Worm (Caenorhabditis elegans) whole organism, L1 larva: Measurements from ENCODE around the gene W03B1.5.

Source experiments
- C16A3.4 ChIP-seq: fragments of 150-350 bp; optimal IDR thresholded peaks from 2 replicates; lab custom pipeline; 2014; ENCODE audit warnings: missing biosample characterization, missing genetic modification characterization
- aha-1 ChIP-seq: fragments of 150-350 bp; optimal IDR thresholded peaks from 2 replicates; lab custom pipeline; 2014; ENCODE audit warnings: missing biosample characterization, missing genetic modification characterization
- aly-2 ChIP-seq: fragments of 150-350 bp; optimal IDR thresholded peaks from 2 replicates; lab custom pipeline; 2014; ENCODE audit warnings: missing biosample characterization, missing genetic modification characterization
- blmp-1 ChIP-seq: fragments of 150-350 bp; optimal IDR thresholded peaks from 2 replicates; lab custom pipeline; 2014; ENCODE audit warnings: missing biosample characterization, missing genetic modification characterization
- ceh-8 ChIP-seq: fragments of 200-800 bp; sonication (Bioruptor generic); optimal IDR thresholded peaks from 2 replicates; lab custom pipeline; 2018; ENCODE audit warnings: mild to moderate bottlenecking, missing genetic modification characterization, moderate library complexity, missing compliant biosample characterization
- ceh-90 ChIP-seq: sonication (generic microtip); optimal IDR thresholded peaks from 2 replicates; lab custom pipeline; 2016; ENCODE audit warnings: missing genetic modification characterization, missing compliant biosample characterization
- ces-1 ChIP-seq: fragments of 150-350 bp; optimal IDR thresholded peaks from 2 replicates; lab custom pipeline; 2014; ENCODE audit warnings: missing biosample characterization, missing genetic modification reagents, missing genetic modification characterization
- dpl-1 ChIP-seq, 3 experiments: fragments of 150-350 bp in 2 of 3; sonication (generic microtip) in 1 of 3; optimal IDR thresholded peaks; 2 replicates each; lab custom pipeline; 2014 to 2017; ENCODE audit warnings: missing biosample characterization in 3 of 3, missing genetic modification characterization in 3 of 3, missing genetic modification reagents in 3 of 3
- efl-1 ChIP-seq, 4 experiments: fragments of 150-350 bp; optimal IDR thresholded peaks in 3 of 4; peaks in 1 of 4; 1 replicate in 1 of 4; 2 replicates in 3 of 4; lab custom pipeline; 2014; ENCODE audit warnings: missing biosample characterization in 2 of 4, missing genetic modification characterization in 2 of 4, missing genetic modification reagents in 2 of 4
- fkh-10 ChIP-seq: sonication (generic microtip); optimal IDR thresholded peaks from 2 replicates; lab custom pipeline; 2017; ENCODE audit warnings: missing biosample characterization, missing genetic modification reagents, missing genetic modification characterization
- hpl-2 ChIP-seq: fragments of 150-350 bp; optimal IDR thresholded peaks from 2 replicates; lab custom pipeline; 2014; ENCODE audit warnings: missing biosample characterization, missing genetic modification reagents, missing genetic modification characterization
- lin-35 ChIP-seq, 2 experiments: fragments of 150-350 bp; optimal IDR thresholded peaks; 2 replicates each; lab custom pipeline; 2014; ENCODE audit warnings: missing biosample characterization in 2 of 2, missing genetic modification characterization in 2 of 2, missing genetic modification reagents in 2 of 2
- lin-39 ChIP-seq: fragments of 150-350 bp; optimal IDR thresholded peaks from 2 replicates; lab custom pipeline; 2014; ENCODE audit warnings: missing biosample characterization, missing genetic modification reagents, missing genetic modification characterization
- mdl-1 ChIP-seq, 2 experiments: fragments of 150-350 bp; optimal IDR thresholded peaks; 2 replicates each; lab custom pipeline; 2014 to 2017; ENCODE audit warnings: missing biosample characterization in 2 of 2, missing genetic modification characterization in 2 of 2, inconsistent platforms in 1 of 2
- nhr-11 ChIP-seq: fragments of 150-350 bp; optimal IDR thresholded peaks from 2 replicates; lab custom pipeline; 2014; ENCODE audit warnings: missing biosample characterization, missing genetic modification characterization
- nhr-237 ChIP-seq: fragments of 150-350 bp; optimal IDR thresholded peaks from 2 replicates; lab custom pipeline; 2014; ENCODE audit warnings: missing biosample characterization, missing genetic modification characterization
- nhr-47 ChIP-seq: sonication (generic microtip); optimal IDR thresholded peaks from 2 replicates; lab custom pipeline; 2016; ENCODE audit warnings: mild to moderate bottlenecking, missing genetic modification characterization, moderate library complexity, missing compliant biosample characterization
- nhr-71 ChIP-seq: sonication (generic microtip); optimal IDR thresholded peaks from 2 replicates; lab custom pipeline; 2016; ENCODE audit warnings: mild to moderate bottlenecking, missing genetic modification characterization, moderate library complexity, missing compliant biosample characterization
- nhr-76 ChIP-seq: sonication (generic microtip); optimal IDR thresholded peaks from 2 replicates; lab custom pipeline; 2017; ENCODE audit warnings: missing biosample characterization, missing genetic modification characterization
- nhr-77 ChIP-seq: fragments of 150-350 bp; optimal IDR thresholded peaks from 2 replicates; lab custom pipeline; 2014; ENCODE audit warnings: missing biosample characterization, missing genetic modification characterization
- nhr-85 ChIP-seq: sonication (generic microtip); peaks from one replicate; lab custom pipeline; 2016; ENCODE audit warnings: missing genetic modification characterization, inconsistent platforms, missing compliant biosample characterization
- rnt-1 ChIP-seq: sonication (generic microtip); optimal IDR thresholded peaks from 2 replicates; lab custom pipeline; 2016; ENCODE audit warnings: mild to moderate bottlenecking, missing genetic modification characterization, moderate library complexity, missing compliant biosample characterization
- skn-1 ChIP-seq: fragments of 150-350 bp; optimal IDR thresholded peaks from 2 replicates; lab custom pipeline; 2014; ENCODE audit warnings: missing biosample characterization, missing genetic modification characterization
- snpc-4 ChIP-seq: fragments of 150-350 bp; optimal IDR thresholded peaks from 2 replicates; lab custom pipeline; 2014; ENCODE audit warnings: missing biosample characterization, missing genetic modification characterization
- sox-4 ChIP-seq: sonication (generic microtip); optimal IDR thresholded peaks from 2 replicates; lab custom pipeline; 2016; ENCODE audit warnings: missing genetic modification characterization, missing compliant biosample characterization
- swsn-7 ChIP-seq: sonication (generic microtip); optimal IDR thresholded peaks from 2 replicates; lab custom pipeline; 2016; ENCODE audit warnings: missing genetic modification characterization, missing compliant biosample characterization
- unc-98 ChIP-seq: fragments of 200-800 bp; sonication (Bioruptor generic); IDR thresholded peaks from 2 replicates; pipeline ENCODE4 v1.3.6; 2022; ENCODE audit warnings: missing genetic modification characterization, missing compliant biosample characterization
- vab-15 ChIP-seq: sonication (generic microtip); optimal IDR thresholded peaks from 2 replicates; lab custom pipeline; 2017; ENCODE audit warnings: missing genotype, mild to moderate bottlenecking, missing genetic modification characterization, missing compliant biosample characterization
- zip-4 ChIP-seq: fragments of 200-800 bp; sonication (Bioruptor generic); optimal IDR thresholded peaks from 2 replicates; lab custom pipeline; 2018; ENCODE audit warnings: mild to moderate bottlenecking, missing genetic modification characterization, moderate library complexity, missing compliant biosample characterization

Gene W03B1.5

ce11 chrIV:4326445-4326844, 21.8 kb upstream of the W03B1.5 start, which contains the start of gene trpl-2:
Gene trpl-2, plus strand, starts transcription at chrIV:4326654.
- peak in 1 of 2 experiments; percentile 31 for TF ChIP-seq lin-35 (GFP tag; optimal IDR thresholded peaks at IDR 0.05; lab: Kevin White, UChicago)
- TF ChIP-seq dpl-1 (GFP tag; optimal IDR thresholded peaks at IDR 0.05; lab: Kevin White, UChicago) = peak in 1 of 3 experiments; percentile 18
- no peak for TF ChIP-seq ceh-90
- no peak for TF ChIP-seq nhr-76
- no peak for TF ChIP-seq nhr-237 (tag; lab: Kevin White, UChicago)
- TF ChIP-seq sox-4 (tag; lab: Kevin White, UChicago) = no peak
- TF ChIP-seq, all 84 proteins: peak for 2

ce11 chrIV:4336139-4336851, 12.0 kb upstream of the W03B1.5 start, which contains the start of the genes W03B1.3 and oac-51:
Gene W03B1.3, minus strand, starts transcription at chrIV:4336239.
Gene oac-51, plus strand, starts transcription at chrIV:4336801.
- TF ChIP-seq swsn-7 (tag; lab: Kevin White, UChicago) (no peak), nhr-85 (tag; lab: Kevin White, UChicago) (peak; percentile 40)

- TF ChIP-seq hpl-2 (GFP tag; lab: Kevin White, UChicago) (no peak), nhr-85 (tag; lab: Kevin White, UChicago) (peak; percentile 86), C16A3.4 (tag; lab: Kevin White, UChicago) (no peak), efl-1 (optimal IDR thresholded peaks at IDR 0.05; lab: Kevin White, UChicago) (no peak), efl-1 (GFP tag; optimal IDR thresholded peaks at IDR 0.05 in 1 of 2; lab: Kevin White, UChicago) (peak in 1 of 2 experiments; percentile 20)
Observed at ce11 chrIV:4338217-4338616, 10.0 kb upstream of the W03B1.5 start.

ce11 chrIV:4344828-4345227, 3.4 kb upstream of the W03B1.5 start:
- TF ChIP-seq lin-39 (tag; lab: Kevin White, UChicago) (no peak), efl-1 (optimal IDR thresholded peaks at IDR 0.05; lab: Kevin White, UChicago) (no peak), efl-1 (GFP tag; optimal IDR thresholded peaks at IDR 0.05 in 1 of 2; lab: Kevin White, UChicago) (peak in 1 of 2 experiments; percentile 89)
- TF ChIP-seq, all 84 proteins: peak for 1

- TF ChIP-seq ces-1 (no peak), nhr-77 (no peak), aha-1 (tag; lab: Kevin White, UChicago) (no peak), nhr-47 (no peak), rnt-1 (tag; lab: Kevin White, UChicago) (no peak), nhr-237 (tag; lab: Kevin White, UChicago) (no peak), zip-4 (GFP tag; lab: Kevin White, UChicago) (no peak), ceh-8 (GFP tag; lab: Kevin White, UChicago) (no peak)
- TF ChIP-seq, all 84 proteins: peak for 0
Observed at ce11 chrIV:4346512-4346911, 1.7 kb upstream of the W03B1.5 start, which contains the start of gene oac-52. Gene oac-52, minus strand, starts transcription at chrIV:4346612.

- no peak for TF ChIP-seq vab-15
- TF ChIP-seq snpc-4 (tag; lab: Kevin White, UChicago) = peak; percentile 9
Observed at ce11 chrIV:4347578-4348003, 655 bp upstream of the W03B1.5 start.

- no peak for TF ChIP-seq fkh-10 (GFP tag; lab: Kevin White, UChicago)
- no peak for TF ChIP-seq ces-1
- TF ChIP-seq skn-1 = no peak
- TF ChIP-seq mdl-1 (tag; optimal IDR thresholded peaks at IDR 0.05; lab: Kevin White, UChicago) = no peak
- no peak for TF ChIP-seq nhr-71 (tag; lab: Kevin White, UChicago)
- no peak for TF ChIP-seq aly-2 (tag; lab: Kevin White, UChicago)
- TF ChIP-seq blmp-1 (tag; lab: Kevin White, UChicago) = no peak
- TF ChIP-seq nhr-11 (tag; lab: Kevin White, UChicago) = no peak
- TF ChIP-seq unc-98 (GFP tag; lab: Robert Waterston, UW) = no peak
Observed at ce11 chrIV:4356879-4357278, 8.6 kb downstream of the W03B1.5 start, which contains the start of gene W03B1.9. Gene W03B1.9, minus strand, starts transcription at chrIV:4356979.
